Worm (Caenorhabditis elegans) whole organism, young adult: ENCODE measurements around the gene rhgf-2.
A peak's percentile ranks its signal among the peaks of the same experiment; 100 is the strongest.

Experiments
- B0336.3 ChIP-seq: fragments of 200-800 bp; sonication (Bioruptor generic); IDR thresholded peaks from 2 replicates; pipeline ENCODE4 v1.3.6; 2022; ENCODE audit warnings: missing genetic modification characterization, missing compliant biosample characterization
- C06A6.2 ChIP-seq: fragments of 200-800 bp; sonication (Bioruptor generic); conservative IDR thresholded peaks from 2 replicates; pipeline ENCODE4 v1.3.6; 2022; ENCODE audit warnings: missing genetic modification characterization, missing compliant biosample characterization
- F22D6.2 ChIP-seq: sonication (generic microtip); optimal IDR thresholded peaks from 2 replicates; lab custom pipeline; 2016; ENCODE audit warnings: mild to moderate bottlenecking, missing genetic modification characterization, missing compliant biosample characterization
- F52B5.7 ChIP-seq: sonication (generic microtip); optimal IDR thresholded peaks from 2 replicates; lab custom pipeline; 2016; ENCODE audit warnings: mild to moderate bottlenecking, missing genetic modification characterization, missing compliant biosample characterization
- F57C9.4 ChIP-seq: sonication (generic microtip); optimal IDR thresholded peaks from 2 replicates; lab custom pipeline; 2017; ENCODE audit warnings: mild to moderate bottlenecking, missing genetic modification characterization, missing compliant biosample characterization
- K11D2.4 ChIP-seq: fragments of 200-800 bp; sonication (Bioruptor generic); IDR thresholded peaks from 2 replicates; pipeline ENCODE4 v1.3.6; 2022; ENCODE audit warnings: missing genetic modification reagents, missing genetic modification characterization, missing compliant biosample characterization
- K12H6.12 ChIP-seq: fragments of 200-800 bp; sonication (Bioruptor generic); optimal IDR thresholded peaks from 2 replicates; lab custom pipeline; 2018; ENCODE audit warnings: mild to moderate bottlenecking, missing genetic modification characterization, missing compliant biosample characterization
- T07F8.4 ChIP-seq: sonication (generic microtip); optimal IDR thresholded peaks from 2 replicates; lab custom pipeline; 2016; ENCODE audit warnings: mild to moderate bottlenecking, missing genetic modification characterization, moderate library complexity, missing compliant biosample characterization
- Y53F4B.3 ChIP-seq: fragments of 200-800 bp; sonication (Bioruptor generic); IDR thresholded peaks from 2 replicates; pipeline ENCODE4 v1.3.6; 2022; ENCODE audit warnings: missing genetic modification reagents, missing genetic modification characterization, missing compliant biosample characterization
- Y53G8AR.9 ChIP-seq: fragments of 200-800 bp; sonication (Bioruptor generic); conservative IDR thresholded peaks from 2 replicates; pipeline ENCODE4 v1.3.6; 2022; ENCODE audit warnings: missing genetic modification reagents, missing genetic modification characterization, missing compliant biosample characterization
- Y56A3A.18 ChIP-seq: fragments of 200-800 bp; sonication (Bioruptor generic); IDR thresholded peaks from 2 replicates; pipeline ENCODE4 v1.3.6; 2022; ENCODE audit warnings: missing genetic modification reagents, missing genetic modification characterization, missing compliant biosample characterization
- Y79H2A.3 ChIP-seq: fragments of 200-800 bp; sonication (Bioruptor generic); conservative IDR thresholded peaks from 2 replicates; pipeline ENCODE4 v1.3.6; 2022; ENCODE audit warnings: missing genetic modification reagents, missing genetic modification characterization, missing compliant biosample characterization
- ama-1 ChIP-seq, 3 experiments: fragments of 150-350 bp in 1 of 3; sonication (generic microtip) in 2 of 3; optimal IDR thresholded peaks; 2 replicates each; lab custom pipeline; 2014 to 2018; ENCODE audit warnings: missing biosample characterization in 2 of 3, missing genetic modification characterization in 2 of 3, missing genetic modification reagents in 2 of 3
- aptf-3 ChIP-seq: fragments of 200-800 bp; sonication (Bioruptor generic); IDR thresholded peaks from 2 replicates; pipeline ENCODE4 v1.3.6; 2022; ENCODE audit warnings: missing genetic modification characterization, missing compliant biosample characterization
- cebp-1 ChIP-seq, 2 experiments: fragments of 200-800 bp in 1 of 2; sonication (Bioruptor generic) in 1 of 2; sonication (generic microtip) in 1 of 2; IDR thresholded peaks in 1 of 2; optimal IDR thresholded peaks in 1 of 2; 2 replicates each; pipeline versions ENCODE4 v1.3.6 to Lab custom; 2017 to 2022; ENCODE audit warnings: missing compliant biosample characterization in 2 of 2, missing genetic modification characterization in 2 of 2, mild to moderate bottlenecking in 1 of 2, missing genetic modification reagents in 1 of 2, moderate library complexity in 1 of 2
- ceh-79 ChIP-seq: sonication (generic microtip); optimal IDR thresholded peaks from 2 replicates; lab custom pipeline; 2017; ENCODE audit warnings: mild to moderate bottlenecking, missing genetic modification characterization, missing compliant biosample characterization
- chd-7 ChIP-seq: sonication (generic microtip); optimal IDR thresholded peaks from 2 replicates; lab custom pipeline; 2016; ENCODE audit warnings: mild to moderate bottlenecking, missing genetic modification characterization, moderate library complexity, missing compliant biosample characterization
- fkh-3 ChIP-seq: sonication (generic microtip); optimal IDR thresholded peaks from 2 replicates; lab custom pipeline; 2016; ENCODE audit warnings: mild to moderate bottlenecking, missing genetic modification characterization, missing compliant biosample characterization
- hsf-1 ChIP-seq: fragments of 200-800 bp; sonication (Bioruptor generic); IDR thresholded peaks from 2 replicates; pipeline ENCODE4 v1.3.6; 2022; ENCODE audit warnings: missing genetic modification reagents, missing genetic modification characterization, missing compliant biosample characterization
- lin-26 ChIP-seq: fragments of 200-800 bp; sonication (Bioruptor generic); IDR thresholded peaks from 2 replicates; pipeline ENCODE4 v1.3.6; 2022; ENCODE audit warnings: missing genetic modification reagents, missing genetic modification characterization, missing compliant biosample characterization
- lin-54 ChIP-seq: fragments of 200-800 bp; sonication (Bioruptor generic); optimal IDR thresholded peaks from 2 replicates; lab custom pipeline; 2018; ENCODE audit warnings: mild to moderate bottlenecking, missing genetic modification characterization, missing compliant biosample characterization
- lsl-1 ChIP-seq: fragments of 200-800 bp; sonication (Bioruptor generic); optimal IDR thresholded peaks from 2 replicates; lab custom pipeline; 2018; ENCODE audit warnings: mild to moderate bottlenecking, missing genetic modification characterization, moderate library complexity, missing compliant biosample characterization
- lsy-27 ChIP-seq: sonication (generic microtip); optimal IDR thresholded peaks from 2 replicates; lab custom pipeline; 2017; ENCODE audit warnings: missing genetic modification characterization, mild to moderate bottlenecking, missing compliant biosample characterization, antibody characterized with exemption, missing genotype, borderline replicate concordance; ENCODE audit not compliant: insufficient read depth
- madf-3 ChIP-seq: fragments of 200-800 bp; sonication (Bioruptor generic); IDR thresholded peaks from 2 replicates; pipeline ENCODE4 v1.3.6; 2022; ENCODE audit warnings: missing genetic modification reagents, missing genetic modification characterization, missing compliant biosample characterization
- madf-6 ChIP-seq: fragments of 200-800 bp; sonication (Bioruptor generic); IDR thresholded peaks from 2 replicates; pipeline ENCODE4 v1.3.6; 2022; ENCODE audit warnings: missing genetic modification reagents, missing genetic modification characterization, missing compliant biosample characterization
- madf-8 ChIP-seq: fragments of 200-800 bp; sonication (Bioruptor generic); conservative IDR thresholded peaks from 2 replicates; pipeline ENCODE4 v1.3.6; 2022; ENCODE audit warnings: missing genetic modification reagents, missing genetic modification characterization, missing compliant biosample characterization
- mxl-1 ChIP-seq: sonication (generic microtip); optimal IDR thresholded peaks from 2 replicates; lab custom pipeline; 2016; ENCODE audit warnings: missing genetic modification characterization, missing compliant biosample characterization
- nfya-2 ChIP-seq: fragments of 200-800 bp; sonication (Bioruptor generic); IDR thresholded peaks from 2 replicates; pipeline ENCODE4 v1.3.6; 2022; ENCODE audit warnings: missing genetic modification reagents, missing genetic modification characterization, missing compliant biosample characterization
- nfyb-1 ChIP-seq: fragments of 200-800 bp; sonication (Bioruptor generic); IDR thresholded peaks from 2 replicates; pipeline ENCODE4 v1.3.6; 2022; ENCODE audit warnings: missing genetic modification reagents, missing genetic modification characterization, missing compliant biosample characterization
- nhr-80 ChIP-seq: sonication (generic microtip); optimal IDR thresholded peaks from 2 replicates; lab custom pipeline; 2016; ENCODE audit warnings: missing genetic modification characterization, missing compliant biosample characterization
- nhr-90 ChIP-seq: sonication (generic microtip); optimal IDR thresholded peaks from 2 replicates; lab custom pipeline; 2016; ENCODE audit warnings: missing genotype, mild to moderate bottlenecking, missing genetic modification characterization, missing compliant biosample characterization
- pha-4 ChIP-seq: fragments of 150-350 bp; sonication (generic microtip); optimal IDR thresholded peaks from 2 replicates; lab custom pipeline; 2014; ENCODE audit warnings: missing biosample characterization, missing genetic modification reagents, missing genetic modification characterization
- rcor-1 ChIP-seq: fragments of 200-800 bp; sonication (Bioruptor generic); IDR thresholded peaks from 2 replicates; pipeline ENCODE4 v1.3.6; 2022; ENCODE audit warnings: missing genetic modification reagents, missing genetic modification characterization, missing compliant biosample characterization
- repo-1 ChIP-seq: sonication (generic microtip); optimal IDR thresholded peaks from 2 replicates; lab custom pipeline; 2017; ENCODE audit warnings: mild to moderate bottlenecking, missing genetic modification characterization, missing compliant biosample characterization
- sdz-38 ChIP-seq: sonication (generic microtip); optimal IDR thresholded peaks from 2 replicates; lab custom pipeline; 2016; ENCODE audit warnings: missing genotype, missing genetic modification characterization, missing compliant biosample characterization
- sea-2 ChIP-seq: fragments of 200-800 bp; sonication (Bioruptor generic); IDR thresholded peaks from 2 replicates; pipeline ENCODE4 v1.3.6; 2022; ENCODE audit warnings: missing genetic modification characterization, missing compliant biosample characterization
- snpc-1.3 ChIP-seq: sonication (generic microtip); optimal IDR thresholded peaks from 2 replicates; lab custom pipeline; 2017; ENCODE audit warnings: missing genetic modification characterization, mild to moderate bottlenecking, missing compliant biosample characterization, antibody characterized with exemption, moderate library complexity, missing genotype, missing genetic modification reagents; ENCODE audit not compliant: insufficient read depth
- tbp1 ChIP-seq: fragments of 200-800 bp; sonication (Bioruptor generic); optimal IDR thresholded peaks from 2 replicates; lab custom pipeline; 2018; ENCODE audit warnings: mild to moderate bottlenecking, missing genetic modification characterization, missing compliant biosample characterization
- tbx-9 ChIP-seq: sonication (generic microtip); optimal IDR thresholded peaks from 2 replicates; lab custom pipeline; 2016; ENCODE audit warnings: borderline replicate concordance, missing genetic modification characterization, inconsistent platforms, missing compliant biosample characterization
- unc-62 ChIP-seq: fragments of 150-350 bp; optimal IDR thresholded peaks from 2 replicates; lab custom pipeline; 2014; ENCODE audit warnings: missing biosample characterization, missing genetic modification reagents, missing genetic modification characterization
- xnd-1 ChIP-seq: sonication (generic microtip); optimal IDR thresholded peaks from 2 replicates; lab custom pipeline; 2016; ENCODE audit warnings: missing genotype, missing genetic modification reagents, missing genetic modification characterization, missing compliant biosample characterization
- zfh-2 ChIP-seq: fragments of 200-800 bp; sonication (Bioruptor generic); conservative IDR thresholded peaks from 2 replicates; pipeline ENCODE4 v1.3.6; 2022; ENCODE audit warnings: missing genetic modification reagents, missing genetic modification characterization, missing compliant biosample characterization
- zim-3 ChIP-seq: sonication (generic microtip); optimal IDR thresholded peaks from 2 replicates; lab custom pipeline; 2017; ENCODE audit warnings: mild to moderate bottlenecking, missing genetic modification characterization, moderate library complexity, missing compliant biosample characterization
- ztf-25 ChIP-seq: fragments of 200-800 bp; sonication (Bioruptor generic); IDR thresholded peaks from 2 replicates; pipeline ENCODE4 v1.3.6; 2022; ENCODE audit warnings: missing genetic modification reagents, missing genetic modification characterization, missing compliant biosample characterization
- ztf-28 ChIP-seq: fragments of 200-800 bp; sonication (Bioruptor generic); IDR thresholded peaks from 2 replicates; pipeline ENCODE4 v1.3.6; 2022; ENCODE audit warnings: missing genetic modification reagents, missing genetic modification characterization, missing compliant biosample characterization
- ztf-6 ChIP-seq: fragments of 200-800 bp; sonication (Bioruptor generic); IDR thresholded peaks from 2 replicates; pipeline ENCODE4 v1.3.6; 2022; ENCODE audit warnings: missing genetic modification reagents, missing genetic modification characterization, missing compliant biosample characterization

The rhgf-2 gene

DNA sequence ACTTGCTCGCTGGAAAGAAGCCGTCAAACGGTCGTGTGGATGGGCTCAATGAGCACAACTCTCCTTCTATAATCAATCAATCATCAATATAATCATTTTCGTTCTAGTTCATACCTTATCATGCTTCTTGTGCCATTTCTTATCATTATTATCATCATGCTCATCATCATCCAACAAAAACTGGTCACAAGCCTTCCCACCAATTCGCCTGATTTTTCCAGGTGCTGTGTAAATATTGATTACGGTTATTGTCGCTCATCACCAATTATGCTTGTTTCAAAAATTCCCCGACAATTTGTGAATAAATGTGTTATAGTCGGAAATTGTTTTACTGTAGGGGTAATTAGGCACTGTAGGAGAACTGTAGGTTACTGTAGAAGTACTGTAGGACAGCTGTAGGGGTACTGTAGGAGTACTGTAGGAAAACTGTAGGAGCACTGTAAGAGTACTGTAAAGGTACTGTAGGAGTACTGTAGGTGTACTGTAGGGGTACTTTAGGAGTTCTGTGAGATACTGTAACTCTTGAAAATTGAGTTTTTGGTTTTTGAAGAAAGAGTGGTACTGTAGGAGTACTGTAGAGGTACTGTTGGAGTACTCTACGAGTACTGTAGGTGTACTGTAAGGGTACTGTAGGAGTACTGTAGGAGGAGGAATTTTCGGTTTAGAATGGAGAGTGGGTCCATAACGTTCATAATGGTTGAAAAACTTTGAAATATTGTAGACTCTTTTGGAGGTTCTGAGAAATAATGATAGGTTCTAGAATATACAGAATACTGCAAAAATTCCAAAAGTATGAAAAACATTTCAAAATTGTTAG lies 6.3 kb upstream of the rhgf-2 start:
- TF ChIP-seq K11D2.4 (GFP tag; lab: Robert Waterston, UW), result peak; percentile 66
- TF ChIP-seq pha-4 (tag; lab: Kevin White, UChicago), result no peak
- TF ChIP-seq lsl-1 (GFP tag; lab: Kevin White, UChicago), result no peak
- TF ChIP-seq F52B5.7, result peak; percentile 11
- no peak for TF ChIP-seq B0336.3
- no peak for TF ChIP-seq rcor-1 (GFP tag; lab: Robert Waterston, UW)
- no peak for TF ChIP-seq ztf-28
- no peak for TF ChIP-seq F57C9.4
- peak; percentile 55 for TF ChIP-seq chd-7 (tag; lab: Kevin White, UChicago)
- TF ChIP-seq Y56A3A.18 (GFP tag; lab: Robert Waterston, UW), result no peak
- TF ChIP-seq xnd-1, result no peak
- TF ChIP-seq mxl-1 (tag; lab: Kevin White, UChicago), result no peak
- TF ChIP-seq cebp-1 (GFP tag; IDR thresholded peaks at IDR 0.05; lab: Robert Waterston, UW), result 0 out of 2 replicates have a peak, but pooled peaks have one; percentile 31
- peak; percentile 39 for TF ChIP-seq cebp-1 (tag; optimal IDR thresholded peaks at IDR 0.05; lab: Kevin White, UChicago)
- no peak for TF ChIP-seq Y79H2A.3 (GFP tag; lab: Robert Waterston, UW)
- TF ChIP-seq aptf-3 (GFP tag; lab: Robert Waterston, UW), result 0 out of 2 replicates have a peak, but pooled peaks have one; percentile 25
- peak; percentile 63; the same call in 1 of the 2 replicates for TF ChIP-seq lin-26 (GFP tag; lab: Robert Waterston, UW)
- no peak for TF ChIP-seq zfh-2 (GFP tag; lab: Robert Waterston, UW)
- no peak for TF ChIP-seq sea-2
- TF ChIP-seq tbp1, result peak; percentile 4
- peak; percentile 100 for TF ChIP-seq K12H6.12
- no peak for TF ChIP-seq snpc-1.3
- peak; percentile 8; the same call in 1 of the 2 replicates for TF ChIP-seq madf-6
- TF ChIP-seq nhr-80 (tag; lab: Kevin White, UChicago), result no peak
- TF ChIP-seq nhr-90 (tag; lab: Kevin White, UChicago), result no peak
- no peak for TF ChIP-seq fkh-3
- TF ChIP-seq zim-3, result no peak
- no peak for TF ChIP-seq hsf-1
- TF ChIP-seq tbx-9, result no peak
- TF ChIP-seq ztf-6 (GFP tag; lab: Robert Waterston, UW), result no peak
- no peak for TF ChIP-seq madf-8 (GFP tag; lab: Robert Waterston, UW)
- peak; percentile 20 for TF ChIP-seq ama-1 (optimal IDR thresholded peaks at IDR 0.05; lab: Kevin White, UChicago)
- no peak for TF ChIP-seq ama-1 (GFP tag; optimal IDR thresholded peaks at IDR 0.05; lab: Kevin White, UChicago)
- TF ChIP-seq repo-1 (tag; lab: Kevin White, UChicago), result peak; percentile 47
- TF ChIP-seq madf-3 (GFP tag; lab: Robert Waterston, UW), result peak; percentile 9; the same call in 1 of the 2 replicates
- TF ChIP-seq Y53F4B.3 (GFP tag; lab: Robert Waterston, UW), result no peak
- 0 out of 2 replicates have a peak, but pooled peaks have one; percentile 41 for TF ChIP-seq ztf-25 (GFP tag; lab: Robert Waterston, UW)
- TF ChIP-seq Y53G8AR.9 (GFP tag; lab: Robert Waterston, UW), result no peak
- TF ChIP-seq C06A6.2 (GFP tag; lab: Robert Waterston, UW), result peak; percentile 23; the same call in 1 of the 2 replicates
- no peak for TF ChIP-seq unc-62 (GFP tag; lab: Kevin White, UChicago)
- TF ChIP-seq nfya-2 (GFP tag; lab: Robert Waterston, UW), result no peak
- peak; percentile 13 for TF ChIP-seq F22D6.2 (tag; lab: Kevin White, UChicago)
- TF ChIP-seq nfyb-1 (GFP tag; lab: Robert Waterston, UW), result peak; percentile 72
- TF ChIP-seq ceh-79 (tag; lab: Kevin White, UChicago), result no peak
- no peak for TF ChIP-seq lsy-27 (tag; lab: Kevin White, UChicago)
- TF ChIP-seq lin-54 (GFP tag; lab: Kevin White, UChicago), result no peak
- no peak for TF ChIP-seq sdz-38 (tag; lab: Kevin White, UChicago)
- TF ChIP-seq T07F8.4, result no peak
